Worm (Caenorhabditis elegans): Measurements from ENCODE around the gene clec-60.

Gene clec-60

DNA sequence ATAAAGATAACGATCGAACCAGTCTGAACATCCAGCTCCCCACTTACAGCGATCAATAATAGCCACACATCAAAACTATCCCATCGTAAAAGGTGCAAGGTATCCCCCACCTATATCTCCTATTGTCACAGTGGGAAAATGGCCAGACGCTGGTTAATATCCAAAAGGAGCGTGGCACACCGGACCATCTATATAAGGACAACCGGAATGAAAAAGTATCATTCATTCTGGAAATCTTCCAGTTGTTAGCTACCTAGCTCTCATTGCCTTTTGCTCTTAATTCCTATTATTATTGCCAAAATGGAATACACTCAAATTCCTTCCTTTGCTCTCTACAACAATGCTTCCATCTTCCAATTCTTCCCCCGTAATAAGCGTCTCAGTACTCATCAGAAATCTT is 4.7 kb downstream of the clec-60 start, which contains the start of gene ZK666.4:
ZK666.4 (plus strand) TSS at position 301 of the 400 bp plus-strand sequence.
- TF ChIP-seq med-1 (GFP tag; optimal IDR thresholded peaks at IDR 0.05; ENCODE audit: insufficient read depth): no peak
- TF ChIP-seq ref-1 (GFP tag; conservative IDR thresholded peaks at IDR 0.05): no peak
- no peak for TF ChIP-seq tab-1 (GFP tag; IDR thresholded peaks at IDR 0.05)
- TF ChIP-seq klf-2 (GFP tag; conservative IDR thresholded peaks at IDR 0.05): no peak
- no peak for TF ChIP-seq T22C8.4 (GFP tag; IDR thresholded peaks at IDR 0.05)
- no peak for TF ChIP-seq cog-1 (tag; optimal IDR thresholded peaks at IDR 0.05)
- no peak for TF ChIP-seq ztf-29 (GFP tag; IDR thresholded peaks at IDR 0.05)
- no peak for TF ChIP-seq ztf-23 (GFP tag; IDR thresholded peaks at IDR 0.05)
- no peak for TF ChIP-seq flt-1 (GFP tag; IDR thresholded peaks at IDR 0.05)

DNA sequence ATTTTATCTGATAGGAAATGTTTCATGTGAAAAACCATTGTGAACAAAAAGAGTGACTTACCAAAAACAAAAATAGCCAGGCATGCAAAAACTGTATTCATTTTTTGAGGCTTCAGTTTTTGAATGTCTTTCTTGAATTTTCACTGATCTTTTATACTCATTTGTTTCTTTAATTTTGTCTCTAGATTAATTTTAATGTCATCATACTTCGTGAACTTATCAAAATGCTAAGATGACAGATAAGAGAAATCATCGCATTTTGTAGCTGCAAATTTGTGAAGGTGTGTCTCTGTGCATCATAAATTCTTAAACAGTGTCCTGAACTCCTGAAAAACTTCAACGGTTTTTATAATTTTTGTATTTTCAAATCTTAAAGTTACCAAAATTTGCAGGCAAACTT is 5.6 kb downstream of the clec-60 start, which contains the start of gene clec-58:
clec-58 (minus strand) TSS at position 101 of the 400 bp plus-strand sequence.
- TF ChIP-seq cog-1 (tag; optimal IDR thresholded peaks at IDR 0.05) (no peak), flt-1 (GFP tag; IDR thresholded peaks at IDR 0.05) (no peak), ztf-29 (GFP tag; IDR thresholded peaks at IDR 0.05) (no peak), klf-2 (GFP tag; conservative IDR thresholded peaks at IDR 0.05) (no peak), tab-1 (GFP tag; IDR thresholded peaks at IDR 0.05) (no peak), ref-1 (GFP tag; conservative IDR thresholded peaks at IDR 0.05) (no peak), med-1 (GFP tag; optimal IDR thresholded peaks at IDR 0.05; ENCODE audit: insufficient read depth) (no peak), T22C8.4 (GFP tag; IDR thresholded peaks at IDR 0.05) (no peak), ztf-23 (GFP tag; IDR thresholded peaks at IDR 0.05) (no peak)

DNA sequence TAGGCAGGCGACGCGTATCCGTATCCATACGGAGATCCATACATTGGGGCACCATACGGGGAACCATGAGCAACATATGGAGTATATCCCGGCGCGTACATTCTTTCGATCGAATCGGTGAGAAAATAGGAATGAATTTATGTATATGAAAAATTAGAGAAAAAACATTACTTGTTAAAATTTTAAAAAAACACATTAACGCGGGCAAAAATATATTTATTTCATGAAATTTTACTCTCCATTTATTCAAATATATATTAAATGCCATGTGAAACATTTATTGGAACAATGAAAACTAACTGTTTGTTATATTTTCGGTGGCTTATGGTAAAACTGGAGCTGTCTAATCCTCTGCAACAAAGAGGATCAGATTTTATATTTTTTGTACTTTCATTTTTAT is 9.9 kb downstream of the clec-60 start, which contains the start of gene ZK666.2:
ZK666.2 (minus strand) TSS at position 101 of the 400 bp plus-strand sequence.
- no peak for TF ChIP-seq cog-1 (tag; optimal IDR thresholded peaks at IDR 0.05)
- no peak for TF ChIP-seq ztf-29 (GFP tag; IDR thresholded peaks at IDR 0.05)
- TF ChIP-seq tab-1 (GFP tag; IDR thresholded peaks at IDR 0.05): no peak
- TF ChIP-seq klf-2 (GFP tag; conservative IDR thresholded peaks at IDR 0.05): no peak

DNA sequence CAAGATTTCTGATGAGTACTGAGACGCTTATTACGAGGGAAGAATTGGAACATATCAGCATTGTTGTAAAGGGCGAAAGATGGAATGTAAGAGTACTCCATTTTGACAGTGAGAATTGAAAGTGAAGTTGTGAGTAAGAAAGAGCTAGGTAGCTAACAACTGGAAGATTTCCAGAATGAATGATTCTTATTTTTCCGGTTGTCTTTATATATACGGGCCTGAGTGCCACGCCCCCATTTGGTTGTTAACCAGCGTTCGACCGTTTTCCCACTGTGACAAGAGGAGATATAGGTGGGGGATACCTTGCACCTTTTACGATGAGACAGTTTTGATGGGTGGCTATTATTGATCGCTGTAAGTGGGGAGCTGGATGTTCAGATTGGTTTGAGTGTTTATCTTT is 10.4 kb downstream of the clec-60 start, which contains the start of gene ZK666.1:
ZK666.1 (minus strand) TSS at position 101 of the 400 bp plus-strand sequence.
- TF ChIP-seq cog-1 (tag; optimal IDR thresholded peaks at IDR 0.05) (no peak), klf-2 (GFP tag; conservative IDR thresholded peaks at IDR 0.05) (no peak), ztf-29 (GFP tag; IDR thresholded peaks at IDR 0.05) (no peak), med-1 (GFP tag; optimal IDR thresholded peaks at IDR 0.05; ENCODE audit: insufficient read depth) (no peak), tab-1 (GFP tag; IDR thresholded peaks at IDR 0.05) (no peak), flt-1 (GFP tag; IDR thresholded peaks at IDR 0.05) (no peak), ref-1 (GFP tag; conservative IDR thresholded peaks at IDR 0.05) (no peak), ztf-23 (GFP tag; IDR thresholded peaks at IDR 0.05) (no peak), T22C8.4 (GFP tag; IDR thresholded peaks at IDR 0.05) (no peak)

DNA sequence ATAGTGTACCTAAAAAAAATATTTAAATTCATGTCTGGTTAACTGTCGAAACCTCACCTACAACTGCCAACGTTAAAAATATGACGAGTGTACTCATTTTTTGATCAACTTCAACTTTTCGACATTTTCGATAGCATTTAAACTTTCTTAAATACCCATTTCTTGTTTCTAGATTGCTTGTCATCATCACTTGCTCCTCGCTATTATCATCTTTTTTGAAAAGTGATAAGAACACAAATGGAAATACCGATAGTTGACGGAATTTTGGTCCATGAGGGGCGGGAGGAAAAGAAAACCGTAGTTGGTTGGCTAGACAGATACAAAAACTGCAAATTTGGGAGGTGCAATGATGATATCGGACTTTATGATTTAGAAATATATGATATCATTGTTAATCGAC is 11.5 kb downstream of the clec-60 start, which contains the start of gene clec-143:
clec-143 (minus strand) TSS at position 139 of the 400 bp plus-strand sequence.
- no peak for TF ChIP-seq tab-1 (GFP tag; IDR thresholded peaks at IDR 0.05)
- no peak for TF ChIP-seq ztf-23 (GFP tag; IDR thresholded peaks at IDR 0.05)
- TF ChIP-seq flt-1 (GFP tag; IDR thresholded peaks at IDR 0.05): no peak
- no peak for TF ChIP-seq ref-1 (GFP tag; conservative IDR thresholded peaks at IDR 0.05)
- TF ChIP-seq klf-2 (GFP tag; conservative IDR thresholded peaks at IDR 0.05): no peak
- TF ChIP-seq cog-1 (tag; optimal IDR thresholded peaks at IDR 0.05): no peak

DNA sequence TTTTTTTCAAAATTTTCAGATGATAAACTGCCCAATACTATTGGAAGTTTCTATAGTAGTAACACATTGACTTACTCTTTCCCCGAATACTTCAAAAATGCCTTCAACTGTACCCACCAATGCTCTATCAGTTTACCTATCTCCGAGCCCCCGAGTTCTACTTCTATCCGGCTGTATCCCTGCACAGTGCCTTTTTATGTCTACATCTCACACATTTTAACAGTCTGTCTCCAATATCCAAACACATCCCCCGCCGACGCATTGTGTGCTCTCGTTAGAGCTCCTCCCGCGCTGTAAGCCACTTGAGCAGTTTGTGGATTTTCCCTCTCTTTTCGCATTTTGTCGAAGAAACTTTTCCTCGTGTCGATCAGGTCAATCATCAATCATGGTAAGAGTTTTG is 15.1 kb downstream of the clec-60 start, which contains the start of gene tnc-2:
tnc-2 (plus strand) TSS at position 301 of the 400 bp plus-strand sequence.
- TF ChIP-seq ref-1 (GFP tag; conservative IDR thresholded peaks at IDR 0.05): no peak
- TF ChIP-seq T22C8.4 (GFP tag; IDR thresholded peaks at IDR 0.05): no peak
- TF ChIP-seq ztf-23 (GFP tag; IDR thresholded peaks at IDR 0.05): no peak
- TF ChIP-seq tab-1 (GFP tag; IDR thresholded peaks at IDR 0.05): no peak
- no peak for TF ChIP-seq klf-2 (GFP tag; conservative IDR thresholded peaks at IDR 0.05)
- TF ChIP-seq ztf-29 (GFP tag; IDR thresholded peaks at IDR 0.05): no peak
- no peak for TF ChIP-seq flt-1 (GFP tag; IDR thresholded peaks at IDR 0.05)
- no peak for TF ChIP-seq cog-1 (tag; optimal IDR thresholded peaks at IDR 0.05)
- TF ChIP-seq med-1 (GFP tag; optimal IDR thresholded peaks at IDR 0.05; ENCODE audit: insufficient read depth): no peak

DNA sequence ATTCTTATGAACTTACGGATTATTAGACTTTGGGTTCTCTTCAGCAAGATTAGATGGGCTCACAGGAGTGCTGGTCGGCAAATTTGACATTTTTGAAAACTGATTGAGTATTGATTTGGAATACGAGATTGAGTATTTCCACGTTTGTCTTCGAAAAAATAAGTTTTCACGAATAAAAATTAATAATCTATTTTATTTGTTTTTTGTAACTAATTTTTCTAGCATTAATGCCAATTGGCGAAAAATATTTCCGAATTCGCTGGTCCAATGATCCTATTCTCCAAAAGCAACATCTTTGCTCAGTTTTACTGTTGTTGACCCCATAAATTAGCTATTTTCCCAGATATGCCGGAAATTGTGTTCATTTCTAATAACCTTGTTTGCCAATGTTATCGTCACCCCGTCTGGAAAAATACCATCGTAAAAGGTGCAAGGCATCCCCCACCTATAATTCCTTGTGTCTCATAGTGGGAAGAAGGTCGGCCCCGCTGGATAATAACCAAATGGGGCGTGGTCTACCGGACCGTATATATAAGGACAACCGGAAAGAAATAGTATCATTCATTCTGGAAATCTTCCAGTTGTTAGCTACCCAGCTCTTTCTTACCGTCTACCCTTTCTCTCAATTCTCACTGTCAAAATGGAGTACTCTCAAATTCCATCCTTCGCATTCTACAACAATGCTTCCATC is 17.3 kb downstream of the clec-60 start, which contains the start of the genes ZK673.6 and sdz-37:
ZK673.6 (minus strand) TSS at position 101 of the 691 bp plus-strand sequence.
sdz-37 (plus strand) TSS at position 641 of the 691 bp plus-strand sequence.
- TF ChIP-seq ztf-29 (GFP tag; IDR thresholded peaks at IDR 0.05) (no peak), T22C8.4 (GFP tag; IDR thresholded peaks at IDR 0.05) (no peak), klf-2 (GFP tag; conservative IDR thresholded peaks at IDR 0.05) (no peak), flt-1 (GFP tag; IDR thresholded peaks at IDR 0.05) (no peak), tab-1 (GFP tag; IDR thresholded peaks at IDR 0.05) (no peak), ztf-23 (GFP tag; IDR thresholded peaks at IDR 0.05) (no peak), ref-1 (GFP tag; conservative IDR thresholded peaks at IDR 0.05) (no peak), cog-1 (tag; optimal IDR thresholded peaks at IDR 0.05) (no peak), med-1 (GFP tag; optimal IDR thresholded peaks at IDR 0.05; ENCODE audit: insufficient read depth) (no peak)

DNA sequence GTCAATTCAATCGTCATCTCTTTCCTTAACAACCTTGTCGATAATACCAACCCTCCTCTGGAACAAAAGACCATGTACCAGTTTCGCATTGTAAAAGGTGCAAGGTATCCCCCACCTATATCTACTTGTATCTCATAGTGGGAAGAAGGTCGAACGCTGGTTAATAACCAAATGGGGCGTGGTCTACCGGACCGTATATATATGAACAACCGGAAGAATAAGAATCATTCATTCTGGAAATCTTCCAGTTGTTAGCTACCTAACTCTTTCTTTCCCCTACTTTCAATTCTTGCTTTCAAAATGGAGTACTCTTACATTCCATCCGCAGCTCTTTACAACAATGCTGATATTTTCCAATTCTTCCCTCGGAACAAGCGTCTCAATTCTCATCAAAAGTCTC is 20.5 kb downstream of the clec-60 start, which contains the start of gene ZK673.5:
ZK673.5 (plus strand) TSS at position 301 of the 400 bp plus-strand sequence.
- no peak for TF ChIP-seq med-1 (GFP tag; optimal IDR thresholded peaks at IDR 0.05; ENCODE audit: insufficient read depth)
- no peak for TF ChIP-seq T22C8.4 (GFP tag; IDR thresholded peaks at IDR 0.05)
- no peak for TF ChIP-seq cog-1 (tag; optimal IDR thresholded peaks at IDR 0.05)
- no peak for TF ChIP-seq ztf-29 (GFP tag; IDR thresholded peaks at IDR 0.05)
- no peak for TF ChIP-seq flt-1 (GFP tag; IDR thresholded peaks at IDR 0.05)
- no peak for TF ChIP-seq ztf-23 (GFP tag; IDR thresholded peaks at IDR 0.05)
- no peak for TF ChIP-seq ref-1 (GFP tag; conservative IDR thresholded peaks at IDR 0.05)
- no peak for TF ChIP-seq tab-1 (GFP tag; IDR thresholded peaks at IDR 0.05)
- no peak for TF ChIP-seq klf-2 (GFP tag; conservative IDR thresholded peaks at IDR 0.05)

DNA sequence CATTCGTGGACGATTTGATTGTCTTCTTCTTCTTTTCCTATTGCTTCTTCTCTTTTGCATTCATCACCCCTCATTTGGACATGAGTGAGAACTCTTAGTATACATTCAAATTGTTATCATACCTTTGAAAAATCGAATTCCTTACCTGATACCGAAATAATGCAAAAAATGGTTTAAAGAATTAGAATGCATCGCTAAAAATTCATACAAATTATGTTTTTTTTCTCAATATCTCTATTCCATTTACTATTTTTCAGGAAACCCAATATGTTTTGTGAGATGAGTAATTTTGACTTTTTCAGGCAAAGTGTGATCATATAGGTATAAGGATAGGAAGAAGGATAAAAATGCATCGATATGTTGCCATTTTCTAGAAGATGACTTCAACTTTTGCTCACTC is 24.7 kb downstream of the clec-60 start, which contains the start of gene ZK673.11:
ZK673.11 (plus strand) TSS at position 301 of the 400 bp plus-strand sequence.
- TF ChIP-seq T22C8.4 (GFP tag; IDR thresholded peaks at IDR 0.05): no peak
- TF ChIP-seq tab-1 (GFP tag; IDR thresholded peaks at IDR 0.05): no peak
- no peak for TF ChIP-seq ztf-29 (GFP tag; IDR thresholded peaks at IDR 0.05)
- TF ChIP-seq flt-1 (GFP tag; IDR thresholded peaks at IDR 0.05): no peak
- no peak for TF ChIP-seq ref-1 (GFP tag; conservative IDR thresholded peaks at IDR 0.05)
- no peak for TF ChIP-seq cog-1 (tag; optimal IDR thresholded peaks at IDR 0.05)
- TF ChIP-seq ztf-23 (GFP tag; IDR thresholded peaks at IDR 0.05): no peak
- no peak for TF ChIP-seq med-1 (GFP tag; optimal IDR thresholded peaks at IDR 0.05; ENCODE audit: insufficient read depth)
- no peak for TF ChIP-seq klf-2 (GFP tag; conservative IDR thresholded peaks at IDR 0.05)

All from whole organism, midembryonic.